Fruit fly (Drosophila melanogaster) whole organism, embryonic: Measurements from ENCODE around the gene ida.

ENCODE experiments used
- B-H1 ChIP-seq: fragments of 200-800 bp; sonication (Bioruptor generic); IDR thresholded peaks from 3 replicates; pipeline ENCODE4 v1.3.6; 2022; ENCODE audit warnings: missing biosample characterization, missing genetic modification characterization
- CG10267 ChIP-seq: fragments of 200-800 bp; sonication (Bioruptor generic); optimal IDR thresholded peaks from 2 replicates; lab custom pipeline; 2018; ENCODE audit warnings: missing biosample characterization, mild to moderate bottlenecking, missing genetic modification characterization, moderate library complexity
- CG11085 ChIP-seq: fragments of 200-800 bp; sonication (Bioruptor generic); IDR thresholded peaks from 2 replicates; pipeline ENCODE4 v1.3.6; 2022; ENCODE audit warnings: missing biosample characterization, missing genetic modification characterization
- CG11398 ChIP-seq: fragments of 200-800 bp; sonication (Bioruptor generic); optimal IDR thresholded peaks from 2 replicates; lab custom pipeline; 2016; ENCODE audit warnings: missing biosample characterization, missing genetic modification characterization
- CG11456 ChIP-seq: fragments of 200-800 bp; sonication (Bioruptor generic); IDR thresholded peaks from 3 replicates; pipeline ENCODE4 v1.3.6; 2022; ENCODE audit warnings: missing biosample characterization, missing genetic modification characterization
- CG12659 ChIP-seq: fragments of 200-800 bp; sonication (Bioruptor generic); optimal IDR thresholded peaks from 3 replicates; lab custom pipeline; 2017; ENCODE audit warnings: mild to moderate bottlenecking, missing biosample characterization, missing genetic modification reagents, missing genetic modification characterization
- CG14441 ChIP-seq: fragments of 200-800 bp; sonication (Bioruptor generic); IDR thresholded peaks from 2 replicates; pipeline ENCODE4 v1.3.6; 2022; ENCODE audit warnings: missing biosample characterization, missing genetic modification characterization
- CG1603 ChIP-seq: fragments of 200-800 bp; sonication (Bioruptor generic); optimal IDR thresholded peaks from 2 replicates; lab custom pipeline; 2019; ENCODE audit warnings: missing biosample characterization, mild to moderate bottlenecking, missing genetic modification characterization, moderate library complexity
- CG16815 ChIP-seq: fragments of 200-800 bp; sonication (Bioruptor generic); optimal IDR thresholded peaks from 3 replicates; lab custom pipeline; 2017; ENCODE audit warnings: missing biosample characterization, mild to moderate bottlenecking, missing genetic modification characterization
- CG2875 ChIP-seq: fragments of 200-800 bp; sonication (Bioruptor generic); optimal IDR thresholded peaks from 2 replicates; lab custom pipeline; 2017; ENCODE audit warnings: missing biosample characterization, mild to moderate bottlenecking, missing genetic modification characterization, missing genetic modification reagents
- CG31388 ChIP-seq: fragments of 200-800 bp; sonication (Bioruptor generic); optimal IDR thresholded peaks from 2 replicates; lab custom pipeline; 2016; ENCODE audit warnings: missing biosample characterization, missing genetic modification characterization
- CG3726 ChIP-seq: fragments of 200-800 bp; sonication (Bioruptor generic); IDR thresholded peaks from 3 replicates; pipeline ENCODE4, ENCODE4 v1.3.6; 2022; ENCODE audit warnings: missing biosample characterization, missing genetic modification characterization
- CG42726 ChIP-seq: fragments of 200-800 bp; sonication (Bioruptor generic); IDR thresholded peaks from 2 replicates; pipeline ENCODE4 v1.3.6; 2022; ENCODE audit warnings: missing biosample characterization, missing genetic modification characterization; ENCODE audit not compliant: partially characterized antibody
- CG4424 ChIP-seq: fragments of 200-800 bp; sonication (Bioruptor generic); optimal IDR thresholded peaks from 3 replicates; lab custom pipeline; 2016; ENCODE audit warnings: missing biosample characterization, missing genetic modification characterization
- CG4707 ChIP-seq: fragments of 200-800 bp; sonication (Bioruptor generic); optimal IDR thresholded peaks from 2 replicates; lab custom pipeline; 2018; ENCODE audit warnings: missing biosample characterization, mild to moderate bottlenecking, missing genetic modification characterization, moderate library complexity
- CG6254 ChIP-seq: fragments of 200-800 bp; sonication (Bioruptor generic); optimal IDR thresholded peaks from 3 replicates; lab custom pipeline; 2017; ENCODE audit warnings: mild to moderate bottlenecking, missing biosample characterization, missing genetic modification reagents, missing genetic modification characterization
- CG6654 ChIP-seq: fragments of 200-800 bp; sonication (Bioruptor generic); optimal IDR thresholded peaks from 2 replicates; lab custom pipeline; 2017; ENCODE audit warnings: missing biosample characterization, mild to moderate bottlenecking, missing genetic modification characterization
- CG7271 ChIP-seq: fragments of 200-800 bp; sonication (Bioruptor generic); optimal IDR thresholded peaks from 2 replicates; lab custom pipeline; 2018; ENCODE audit warnings: missing biosample characterization, mild to moderate bottlenecking, missing genetic modification characterization, moderate library complexity
- CG7357 ChIP-seq: fragments of 200-800 bp; sonication (Bioruptor generic); IDR thresholded peaks from 3 replicates; pipeline ENCODE4 v1.3.6; 2022; ENCODE audit warnings: missing biosample characterization, missing genetic modification characterization
- CG7556 ChIP-seq: fragments of 200-800 bp; sonication (Bioruptor generic); optimal IDR thresholded peaks from 2 replicates; lab custom pipeline; 2017; ENCODE audit warnings: missing biosample characterization, mild to moderate bottlenecking, missing genetic modification characterization
- CG7786 ChIP-seq: fragments of 200-800 bp; sonication (Bioruptor generic); optimal IDR thresholded peaks from 2 replicates; lab custom pipeline; 2016; ENCODE audit warnings: missing biosample characterization, missing genetic modification characterization
- CG9932 ChIP-seq: fragments of 200-800 bp; sonication (Bioruptor generic); IDR thresholded peaks from 2 replicates; pipeline ENCODE4 v1.3.6; 2022; ENCODE audit warnings: missing biosample characterization, missing genetic modification characterization
- D19A ChIP-seq: fragments of 200-800 bp; optimal IDR thresholded peaks from 3 replicates; lab custom pipeline; 2019; ENCODE audit warnings: missing biosample characterization, mild to moderate bottlenecking, missing genetic modification characterization, moderate library complexity
- Dad ChIP-seq: fragments of 200-800 bp; sonication (Bioruptor generic); optimal IDR thresholded peaks from 3 replicates; lab custom pipeline; 2016; ENCODE audit warnings: missing biosample characterization, missing genetic modification characterization
- Dbx ChIP-seq: fragments of 200-800 bp; sonication (Bioruptor generic); IDR thresholded peaks from 3 replicates; pipeline ENCODE4 v1.3.6; 2022; ENCODE audit warnings: missing biosample characterization, missing genetic modification characterization
- Dip2 ChIP-seq: fragments of 200-800 bp; sonication (Bioruptor generic); IDR thresholded peaks from 2 replicates; pipeline ENCODE4 v1.3.6; 2022; ENCODE audit warnings: missing biosample characterization, missing genetic modification characterization
- Dp ChIP-seq: fragments of 200-800 bp; sonication (Bioruptor generic); optimal IDR thresholded peaks from 2 replicates; lab custom pipeline; 2018; ENCODE audit warnings: missing biosample characterization, mild to moderate bottlenecking, missing genetic modification characterization, moderate library complexity
- H2.0 ChIP-seq: fragments of 200-800 bp; sonication (Bioruptor generic); IDR thresholded peaks from 2 replicates; pipeline ENCODE4 v1.3.6; 2022; ENCODE audit warnings: missing biosample characterization, missing genetic modification characterization
- Hmx ChIP-seq: fragments of 200-800 bp; sonication (Bioruptor generic); optimal IDR thresholded peaks from 2 replicates; lab custom pipeline; 2016; ENCODE audit warnings: missing biosample characterization, missing genetic modification characterization
- NFAT ChIP-seq: fragments of 200-800 bp; sonication (Bioruptor generic); IDR thresholded peaks from 2 replicates; pipeline ENCODE4 v1.3.6; 2022; ENCODE audit warnings: missing biosample characterization, missing genetic modification characterization
- Nf-YC ChIP-seq: fragments of 200-800 bp; optimal IDR thresholded peaks from 3 replicates; lab custom pipeline; 2019; ENCODE audit warnings: missing biosample characterization, mild to moderate bottlenecking, missing genetic modification characterization, moderate library complexity
- Opbp ChIP-seq: fragments of 200-800 bp; sonication (Bioruptor generic); IDR thresholded peaks from 3 replicates; pipeline ENCODE4 v1.3.6; 2022; ENCODE audit warnings: missing biosample characterization, missing genetic modification characterization; ENCODE audit not compliant: partially characterized antibody
- Optix ChIP-seq: fragments of 200-800 bp; sonication (Bioruptor generic); IDR thresholded peaks from 3 replicates; pipeline ENCODE4 v1.3.6; 2022; ENCODE audit warnings: missing biosample characterization, missing genetic modification characterization
- PHDP ChIP-seq: fragments of 200-800 bp; sonication (Bioruptor generic); optimal IDR thresholded peaks from 3 replicates; lab custom pipeline; 2018; ENCODE audit warnings: missing biosample characterization, mild to moderate bottlenecking, missing genetic modification characterization, moderate library complexity
- Poxn ChIP-seq: fragments of 200-800 bp; sonication (Bioruptor generic); IDR thresholded peaks from 2 replicates; pipeline ENCODE4 v1.3.6; 2022; ENCODE audit warnings: missing biosample characterization, missing genetic modification characterization
- amos ChIP-seq: fragments of 200-800 bp; sonication (Bioruptor generic); IDR thresholded peaks from 2 replicates; pipeline ENCODE4 v1.3.6; 2022; ENCODE audit warnings: missing biosample characterization, missing genetic modification characterization; ENCODE audit not compliant: partially characterized antibody
- ase ChIP-seq: fragments of 200-800 bp; sonication (Bioruptor generic); IDR thresholded peaks from 3 replicates; pipeline ENCODE4 v1.3.6; 2022; ENCODE audit warnings: missing biosample characterization, missing genetic modification characterization
- cg ChIP-seq: fragments of 200-800 bp; sonication (Bioruptor generic); optimal IDR thresholded peaks from 3 replicates; lab custom pipeline; 2019; ENCODE audit warnings: missing biosample characterization, mild to moderate bottlenecking, missing genetic modification characterization, moderate library complexity
- chif ChIP-seq, 2 experiments: fragments of 200-800 bp; sonication (Bioruptor generic); optimal IDR thresholded peaks; 3 replicates each; lab custom pipeline; 2016; ENCODE audit warnings: missing biosample characterization in 2 of 2, missing genetic modification characterization in 2 of 2
- emc ChIP-seq: fragments of 200-800 bp; sonication (Bioruptor generic); optimal IDR thresholded peaks from 2 replicates; lab custom pipeline; 2016; ENCODE audit warnings: missing biosample characterization, missing genetic modification characterization
- ewg ChIP-seq: fragments of 200-800 bp; sonication (Bioruptor generic); optimal IDR thresholded peaks from 3 replicates; lab custom pipeline; 2017; ENCODE audit warnings: mild to moderate bottlenecking, missing biosample characterization, missing genetic modification reagents, missing genetic modification characterization
- gcm ChIP-seq: fragments of 200-800 bp; sonication (Bioruptor generic); optimal IDR thresholded peaks from 2 replicates; lab custom pipeline; 2019; ENCODE audit warnings: missing biosample characterization, mild to moderate bottlenecking, missing genetic modification characterization, moderate library complexity
- hb ChIP-seq: fragments of 200-800 bp; sonication (Bioruptor generic); IDR thresholded peaks from 3 replicates; pipeline ENCODE4 v1.3.6; 2022; ENCODE audit warnings: missing biosample characterization, missing genetic modification characterization; ENCODE audit not compliant: partially characterized antibody
- luna ChIP-seq: fragments of 200-800 bp; sonication (Bioruptor generic); optimal IDR thresholded peaks from 2 replicates; lab custom pipeline; 2016; ENCODE audit warnings: missing biosample characterization, missing genetic modification characterization
- pnt ChIP-seq: fragments of 200-800 bp; sonication (Bioruptor generic); optimal IDR thresholded peaks from 3 replicates; lab custom pipeline; 2016; ENCODE audit warnings: missing biosample characterization, missing genetic modification characterization
- so ChIP-seq: fragments of 200-800 bp; sonication (Bioruptor generic); IDR thresholded peaks from 3 replicates; pipeline ENCODE4 v1.3.6; 2022; ENCODE audit warnings: missing biosample characterization, missing genetic modification characterization
- sr ChIP-seq: fragments of 200-800 bp; sonication (Bioruptor generic); IDR thresholded peaks from 3 replicates; pipeline ENCODE4 v1.3.6; 2022; ENCODE audit warnings: missing biosample characterization, missing genetic modification characterization
- tna ChIP-seq: fragments of 200-800 bp; sonication (Bioruptor generic); IDR thresholded peaks from 2 replicates; pipeline ENCODE4 v1.3.6; 2022; ENCODE audit warnings: missing biosample characterization, missing genetic modification characterization; ENCODE audit not compliant: partially characterized antibody
- ttk ChIP-seq: fragments of 200-800 bp; sonication (Bioruptor generic); IDR thresholded peaks from 2 replicates; pipeline ENCODE4 v2.1.2; 2022; ENCODE audit warnings: missing biosample characterization, missing genetic modification characterization
- wek ChIP-seq: fragments of 200-800 bp; sonication (Bioruptor generic); optimal IDR thresholded peaks from 3 replicates; lab custom pipeline; 2018; ENCODE audit warnings: missing biosample characterization, mild to moderate bottlenecking, missing genetic modification characterization, moderate library complexity
- yki ChIP-seq: fragments of >200 bp; optimal IDR thresholded peaks from 3 replicates; lab custom pipeline; 2018
- zfh1 ChIP-seq: fragments of 200-800 bp; sonication (Bioruptor generic); IDR thresholded peaks from 3 replicates; pipeline ENCODE4 v1.3.6; 2022; ENCODE audit warnings: missing biosample characterization, missing genetic modification characterization

The ida gene

DNA sequence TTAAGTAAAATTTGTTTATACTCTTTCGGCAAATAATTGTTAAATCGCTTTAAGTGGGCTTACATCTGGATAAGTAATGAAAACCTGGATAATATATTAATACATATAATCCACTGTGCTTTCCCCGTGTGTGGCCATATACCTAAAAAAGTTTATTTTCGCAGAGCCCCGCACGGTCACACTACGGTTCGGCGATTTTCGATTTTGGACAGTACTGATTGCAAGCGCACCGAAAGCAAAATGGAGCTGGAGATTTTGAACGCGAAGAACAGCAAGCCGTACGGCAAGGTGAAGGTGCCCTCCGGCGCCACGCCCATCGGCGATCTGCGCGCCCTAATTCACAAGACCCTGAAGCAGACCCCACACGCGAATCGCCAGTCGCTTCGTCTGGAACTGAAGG lies 1.8 kb upstream of the ida start, which contains the start of gene Sc2 (continued):
- no peak for TF ChIP-seq CG4424 (GFP tag; lab: Kevin White, UChicago)
- TF ChIP-seq luna (GFP tag; lab: Kevin White, UChicago) = no peak
- no peak for TF ChIP-seq D19A (tag; lab: Kevin White, UChicago)
- TF ChIP-seq tna (GFP tag; lab: Robert Waterston, UW) = no peak
- TF ChIP-seq gcm (GFP tag; lab: Kevin White, UChicago) = no peak
- no peak for TF ChIP-seq CG6254
- TF ChIP-seq CG16815 (GFP tag; lab: Kevin White, UChicago) = no peak
- TF ChIP-seq CG11456 (GFP tag; lab: Robert Waterston, UW) = no peak
- TF ChIP-seq amos (GFP tag; lab: Robert Waterston, UW) = peak; percentile 38; the same call in 1 of the 2 replicates
- peak; percentile 78 for TF ChIP-seq CG9932
- TF ChIP-seq yki (lab: Kevin White, UChicago) = no peak
- no peak for TF ChIP-seq Hmx (GFP tag; lab: Kevin White, UChicago)
- no peak for TF ChIP-seq CG7786 (GFP tag; lab: Kevin White, UChicago)
- TF ChIP-seq sr (GFP tag; lab: Robert Waterston, UW) = no peak
- TF ChIP-seq Dad (GFP tag; lab: Kevin White, UChicago) = no peak
- TF ChIP-seq ase (GFP tag; lab: Robert Waterston, UW) = no peak
- TF ChIP-seq CG10267 (tag; lab: Kevin White, UChicago) = no peak
- TF ChIP-seq Opbp (GFP tag; lab: Robert Waterston, UW) = 0 out of 3 replicates have a peak, but pooled peaks have one; percentile 38
- no peak for TF ChIP-seq CG42726 (GFP tag; lab: Robert Waterston, UW)
- peak; percentile 4 for TF ChIP-seq CG1603 (tag; lab: Kevin White, UChicago)
- no peak for TF ChIP-seq CG2875 (GFP tag; lab: Kevin White, UChicago)
- 0 out of 2 replicates have a peak, but pooled peaks have one; percentile 18 for TF ChIP-seq CG11085
- TF ChIP-seq H2.0 = 0 out of 2 replicates have a peak, but pooled peaks have one; percentile 5
- no peak for TF ChIP-seq cg (GFP tag; lab: Kevin White, UChicago)
- no peak for TF ChIP-seq CG11398 (GFP tag; lab: Kevin White, UChicago)
- TF ChIP-seq pnt (GFP tag; lab: Kevin White, UChicago) = no peak
- no peak for TF ChIP-seq ewg (GFP tag; lab: Kevin White, UChicago)
- TF ChIP-seq hb (GFP tag; lab: Robert Waterston, UW) = no peak
- no peak for TF ChIP-seq CG7271
- TF ChIP-seq CG14441 = 0 out of 2 replicates have a peak, but pooled peaks have one; percentile 9
- TF ChIP-seq zfh1 (GFP tag; lab: Robert Waterston, UW) = no peak
- TF ChIP-seq CG6654 = no peak
- no peak for TF ChIP-seq Nf-YC
- TF ChIP-seq Dbx (GFP tag; lab: Robert Waterston, UW) = no peak
- TF ChIP-seq so (GFP tag; lab: Robert Waterston, UW) = no peak
- TF ChIP-seq CG4707 (GFP tag; lab: Kevin White, UChicago) = no peak
- 0 out of 2 replicates have a peak, but pooled peaks have one; percentile 17 for TF ChIP-seq NFAT (GFP tag; lab: Robert Waterston, UW)
- TF ChIP-seq chif (GFP tag; optimal IDR thresholded peaks at IDR 0.05; lab: Kevin White, UChicago) = no peak
- TF ChIP-seq Dp (GFP tag; lab: Kevin White, UChicago) = peak; percentile 35
- TF ChIP-seq Poxn (GFP tag; lab: Robert Waterston, UW) = no peak
- TF ChIP-seq CG12659 = no peak
- TF ChIP-seq wek = no peak
- no peak for TF ChIP-seq CG3726 (GFP tag; lab: Robert Waterston, UW)
- no peak for TF ChIP-seq CG7556 (GFP tag; lab: Kevin White, UChicago)
- TF ChIP-seq CG7357 (GFP tag; lab: Robert Waterston, UW) = 0 out of 3 replicates have a peak, but pooled peaks have one; percentile 4
- no peak for TF ChIP-seq CG31388 (GFP tag; lab: Kevin White, UChicago)
- TF ChIP-seq PHDP (tag; lab: Kevin White, UChicago) = no peak
- TF ChIP-seq Dip2 (GFP tag; lab: Robert Waterston, UW) = no peak
- no peak for TF ChIP-seq ttk
- no peak for TF ChIP-seq emc (GFP tag; lab: Kevin White, UChicago)
- TF ChIP-seq B-H1 = no peak
- TF ChIP-seq Optix = no peak
